Worm (Caenorhabditis elegans): Measurements from ENCODE around the gene irld-23.
"Not testable (repeated sequence)": the region's sequence is repeated elsewhere in the genome, so short reads cannot be mapped to it uniquely, and the experiment has no call there.

DNA sequence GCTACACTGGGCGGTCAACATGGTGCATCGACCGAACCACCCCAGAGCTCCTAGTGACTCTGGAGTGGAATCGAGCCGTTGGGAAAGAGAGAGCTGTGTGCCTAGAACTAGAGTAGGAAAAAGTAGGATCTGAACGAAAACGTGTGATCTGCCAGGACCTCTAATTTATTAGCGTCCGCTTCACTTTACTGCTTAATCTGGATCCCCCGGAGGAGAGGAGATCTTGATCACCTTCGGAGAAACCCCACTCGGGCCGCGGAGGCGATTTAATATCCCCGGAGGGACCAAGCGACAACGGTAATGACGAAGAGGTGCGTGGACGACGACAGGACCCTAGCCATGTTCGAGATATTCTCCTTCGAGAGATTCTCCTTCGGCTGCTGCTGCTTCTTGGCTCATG lies 36.9 kb upstream of the irld-23 start, which contains the start of gene K09E3.2:
- not testable (repeated sequence) for TF ChIP-seq unc-62 (GFP tag; optimal IDR thresholded peaks at IDR 0.05); blmp-1 (tag; optimal IDR thresholded peaks at IDR 0.05); snpc-4 (tag; optimal IDR thresholded peaks at IDR 0.05); lsy-2 (tag; optimal IDR thresholded peaks at IDR 0.05); mep-1 (tag; optimal IDR thresholded peaks at IDR 0.05); nhr-237 (tag; optimal IDR thresholded peaks at IDR 0.05); nhr-76 (tag; optimal IDR thresholded peaks at IDR 0.05); tbx-8 (GFP tag; optimal IDR thresholded peaks at IDR 0.05); unc-39 (tag; optimal IDR thresholded peaks at IDR 0.05); pha-4 (tag; optimal IDR thresholded peaks at IDR 0.05); nhr-28 (tag; optimal IDR thresholded peaks at IDR 0.05); sptf-1 (tag; optimal IDR thresholded peaks at IDR 0.05)
